Comparison of ENCODE assay signal across 4 fruit fly cellular contexts in the genomic region with DNA sequence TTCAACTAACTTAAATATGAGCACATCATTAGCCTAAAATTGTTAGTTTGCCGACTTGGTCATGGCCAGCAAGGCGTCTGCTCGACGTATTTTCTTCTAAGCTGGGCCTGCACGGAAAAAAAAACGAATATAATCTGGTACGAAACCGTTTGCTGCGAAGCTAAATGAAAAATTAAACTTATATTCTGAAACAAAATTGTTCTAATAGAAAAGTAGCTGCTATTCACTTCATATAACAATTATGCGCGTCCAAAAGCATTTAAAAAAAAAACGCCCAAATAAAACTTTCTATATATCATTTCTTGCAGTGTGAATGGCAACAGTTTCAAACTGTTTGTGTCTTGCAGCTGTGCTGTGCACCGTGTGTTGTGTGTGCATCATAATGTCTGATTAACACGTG.
TF ChIP-seq lines count a peak whose summit lies in the region.

No protein-coding gene starts in this region.

- TF ChIP-seq CTCF in whole organism, embryonic (GFP tag; optimal IDR thresholded peaks at IDR 0.05; lab: Kevin White, UChicago) = no peak

TF ChIP-seq in whole organism, embryonic, 481 proteins besides CTCF, POLR2A, EP300 and RAD21:
- TF ChIP-seq Drgx (GFP tag; IDR thresholded peaks at IDR 0.05; lab: Robert Waterston, UW) (peak; percentile 40; the same call in 1 of the 2 replicates), CG4820 (GFP tag; optimal IDR thresholded peaks at IDR 0.05; lab: Kevin White, UChicago) (no peak), CG10267 (tag; optimal IDR thresholded peaks at IDR 0.05; lab: Kevin White, UChicago) (no peak), CG4404 (GFP tag; IDR thresholded peaks at IDR 0.05; lab: Robert Waterston, UW) (no peak), ERR (GFP tag; optimal IDR thresholded peaks at IDR 0.05; lab: Kevin White, UChicago) (no peak), Atf-2 (GFP tag; optimal IDR thresholded peaks at IDR 0.05; lab: Kevin White, UChicago) (no peak), CG18011 (GFP tag; optimal IDR thresholded peaks at IDR 0.05; lab: Kevin White, UChicago) (no peak), sens (GFP tag; lab: Kevin White, UChicago) (peak; percentile 61)

TF ChIP-seq in whole organism, prepupa, 60 proteins besides CTCF, POLR2A, EP300 and RAD21 (continues in another document):
- TF ChIP-seq Hr39 (GFP tag; optimal IDR thresholded peaks at IDR 0.05; lab: Kevin White, UChicago) (peak; percentile 20), CG11762 (GFP tag; optimal IDR thresholded peaks at IDR 0.05; lab: Kevin White, UChicago; ENCODE audit: insufficient read depth) (no peak), OdsH (GFP tag; optimal IDR thresholded peaks at IDR 0.05; lab: Kevin White, UChicago) (peak; percentile 23), CG11902 (GFP tag; optimal IDR thresholded peaks at IDR 0.05; lab: Kevin White, UChicago) (no peak), Sox102F (GFP tag; optimal IDR thresholded peaks at IDR 0.05; lab: Kevin White, UChicago) (no peak), CG31627 (GFP tag; optimal IDR thresholded peaks at IDR 0.05; lab: Kevin White, UChicago) (no peak), achi (GFP tag; optimal IDR thresholded peaks at IDR 0.05; lab: Kevin White, UChicago) (peak; percentile 16), CG16779 (tag; optimal IDR thresholded peaks at IDR 0.05; lab: Kevin White, UChicago) (no peak), esn (GFP tag; optimal IDR thresholded peaks at IDR 0.05; lab: Kevin White, UChicago) (peak; percentile 26), Blimp-1 (GFP tag; optimal IDR thresholded peaks at IDR 0.05; lab: Kevin White, UChicago) (no peak), CG8319 (GFP tag; optimal IDR thresholded peaks at IDR 0.05; lab: Kevin White, UChicago) (no peak), CG6854 (GFP tag; optimal IDR thresholded peaks at IDR 0.05; lab: Kevin White, UChicago) (no peak), Eip93F (GFP tag; optimal IDR thresholded peaks at IDR 0.05; lab: Kevin White, UChicago) (no peak), CG4318 (GFP tag; optimal IDR thresholded peaks at IDR 0.05; lab: Kevin White, UChicago) (peak; percentile 52), Hr4 (GFP tag; optimal IDR thresholded peaks at IDR 0.05; lab: Kevin White, UChicago) (peak; percentile 44), spab (GFP tag; optimal IDR thresholded peaks at IDR 0.05; lab: Kevin White, UChicago) (no peak), CG6276 (GFP tag; optimal IDR thresholded peaks at IDR 0.05; lab: Kevin White, UChicago) (peak; percentile 19), Met (GFP tag; optimal IDR thresholded peaks at IDR 0.05; lab: Kevin White, UChicago) (peak; percentile 30), CG1621 (tag; optimal IDR thresholded peaks at IDR 0.05; lab: Kevin White, UChicago) (no peak), fkh (GFP tag; optimal IDR thresholded peaks at IDR 0.05; lab: Kevin White, UChicago) (no peak), eg (GFP tag; IDR thresholded peaks at IDR 0.05; lab: Robert Waterston, UW) (no peak), acj6 (GFP tag; optimal IDR thresholded peaks at IDR 0.05; lab: Kevin White, UChicago) (peak; percentile 5), CG32006 (GFP tag; optimal IDR thresholded peaks at IDR 0.05; lab: Kevin White, UChicago) (peak; percentile 68), net (GFP tag; optimal IDR thresholded peaks at IDR 0.05; lab: Kevin White, UChicago) (peak; percentile 6), Eip78C (GFP tag; lab: Kevin White, UChicago) (peak; percentile 79), ss (GFP tag; optimal IDR thresholded peaks at IDR 0.05; lab: Kevin White, UChicago) (no peak), lz (GFP tag; optimal IDR thresholded peaks at IDR 0.05; lab: Kevin White, UChicago) (peak; percentile 12)

TF ChIP-seq in whole organism, pupa, 21 proteins besides CTCF, POLR2A, EP300 and RAD21:
- TF ChIP-seq EcR (GFP tag; optimal IDR thresholded peaks at IDR 0.05; lab: Kevin White, UChicago) (no peak), CG10348 (GFP tag; IDR thresholded peaks at IDR 0.05; lab: Robert Waterston, UW) (no peak), Pif1B (GFP tag; optimal IDR thresholded peaks at IDR 0.05; lab: Kevin White, UChicago) (peak; percentile 9), CG14655 (GFP tag; optimal IDR thresholded peaks at IDR 0.05; lab: Kevin White, UChicago) (peak; percentile 75), Ets98B (GFP tag; IDR thresholded peaks at IDR 0.05; lab: Robert Waterston, UW) (0 out of 2 replicates have a peak, but pooled peaks have one; percentile 10), CG8301 (tag; optimal IDR thresholded peaks at IDR 0.05; lab: Kevin White, UChicago) (peak; percentile 65), CG12605 (GFP tag; IDR thresholded peaks at IDR 0.05; lab: Robert Waterston, UW) (no peak), CG4496 (GFP tag; IDR thresholded peaks at IDR 0.05; lab: Robert Waterston, UW) (peak; percentile 49; the same call in 1 of the 3 replicates), CG34367 (tag; optimal IDR thresholded peaks at IDR 0.05; lab: Kevin White, UChicago) (no peak), CG17806 (tag; optimal IDR thresholded peaks at IDR 0.05; lab: Kevin White, UChicago) (no peak), CG13204 (GFP tag; optimal IDR thresholded peaks at IDR 0.05; lab: Kevin White, UChicago) (no peak), CG32121 (GFP tag; IDR thresholded peaks at IDR 0.05; lab: Robert Waterston, UW) (no peak), gl (tag; optimal IDR thresholded peaks at IDR 0.05; lab: Kevin White, UChicago) (no peak), D1 (tag; optimal IDR thresholded peaks at IDR 0.05; lab: Kevin White, UChicago) (no peak), Pif1A (GFP tag; optimal IDR thresholded peaks at IDR 0.05; lab: Kevin White, UChicago) (peak; percentile 19), rn (GFP tag; IDR thresholded peaks at IDR 0.05; lab: Robert Waterston, UW) (no peak), Snoo (tag; optimal IDR thresholded peaks at IDR 0.05; lab: Kevin White, UChicago) (no peak), CG15710 (tag; optimal IDR thresholded peaks at IDR 0.05; lab: Kevin White, UChicago) (no peak), CG9948 (tag; optimal IDR thresholded peaks at IDR 0.05; lab: Kevin White, UChicago) (peak; percentile 38), fd96Ca (GFP tag; IDR thresholded peaks at IDR 0.05; lab: Robert Waterston, UW) (no peak), CG8159 (tag; optimal IDR thresholded peaks at IDR 0.05; lab: Kevin White, UChicago) (no peak)

TF ChIP-seq in whole organism, wandering third instar larva, 38 proteins besides CTCF, POLR2A, EP300 and RAD21:
- TF ChIP-seq Abd-B (GFP tag; optimal IDR thresholded peaks at IDR 0.05; lab: Kevin White, UChicago) (no peak), tai (GFP tag; optimal IDR thresholded peaks at IDR 0.05; lab: Kevin White, UChicago) (no peak), Dfd (GFP tag; optimal IDR thresholded peaks at IDR 0.05; lab: Kevin White, UChicago) (no peak), Myc (optimal IDR thresholded peaks at IDR 0.05; lab: Kevin White, UChicago) (no peak), CG32264 (GFP tag; optimal IDR thresholded peaks at IDR 0.05; lab: Kevin White, UChicago) (no peak), rgr (GFP tag; optimal IDR thresholded peaks at IDR 0.05; lab: Kevin White, UChicago) (no peak), brk (GFP tag; optimal IDR thresholded peaks at IDR 0.05; lab: Kevin White, UChicago) (no peak), psq (GFP tag; optimal IDR thresholded peaks at IDR 0.05; lab: Kevin White, UChicago) (no peak), foxo (GFP tag; optimal IDR thresholded peaks at IDR 0.05; lab: Kevin White, UChicago) (peak in 1 of 2 experiments; percentile 2), Dif (GFP tag; optimal IDR thresholded peaks at IDR 0.05; lab: Kevin White, UChicago; ENCODE audit: partially characterized antibody) (no peak), Hr78 (GFP tag; optimal IDR thresholded peaks at IDR 0.05; lab: Kevin White, UChicago) (no peak), Sp1 (GFP tag; optimal IDR thresholded peaks at IDR 0.05; lab: Kevin White, UChicago) (no peak), jim (GFP tag; optimal IDR thresholded peaks at IDR 0.05; lab: Kevin White, UChicago) (no peak), GATAd (GFP tag; optimal IDR thresholded peaks at IDR 0.05; lab: Kevin White, UChicago) (no peak), ey (GFP tag; optimal IDR thresholded peaks at IDR 0.05; lab: Kevin White, UChicago) (no peak), fru (GFP tag; optimal IDR thresholded peaks at IDR 0.05; lab: Kevin White, UChicago) (peak; percentile 12), OdsH (GFP tag; optimal IDR thresholded peaks at IDR 0.05; lab: Kevin White, UChicago) (no peak), sv (GFP tag; optimal IDR thresholded peaks at IDR 0.05; lab: Kevin White, UChicago) (no peak), h (GFP tag; optimal IDR thresholded peaks at IDR 0.05; lab: Kevin White, UChicago) (peak; percentile 0)
TF ChIP-seq in whole organism, wandering third instar larva: peak in this region for 3.
